Worm (Caenorhabditis elegans) whole organism, L2 larva: ENCODE results near the gene lev-8.

Source experiments
- nhr-12 ChIP-seq: fragments of 150-350 bp; optimal IDR thresholded peaks from 2 replicates; lab custom pipeline; 2014; ENCODE audit warnings: missing biosample characterization, missing genetic modification characterization
- ztf-11 ChIP-seq: sonication (generic microtip); optimal IDR thresholded peaks from 2 replicates; lab custom pipeline; 2017; ENCODE audit warnings: missing biosample characterization, missing genetic modification characterization

DNA sequence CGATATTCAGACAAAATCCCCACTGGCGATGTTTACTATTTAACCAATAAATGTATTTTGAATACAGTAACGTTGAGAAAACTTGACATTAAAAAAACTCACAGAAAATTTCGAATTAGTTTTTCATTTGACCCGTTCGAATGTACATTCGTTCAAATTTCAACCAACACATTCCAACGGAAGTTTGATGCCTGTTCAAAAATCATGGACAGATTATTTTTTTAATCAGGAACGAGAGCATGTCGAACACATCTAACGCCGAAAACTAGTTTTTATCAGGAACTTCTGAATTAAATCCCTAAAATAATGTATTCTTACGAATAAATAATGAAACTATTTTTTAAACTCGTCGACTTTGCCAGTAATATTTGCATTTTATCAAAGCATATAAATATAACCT lies 19.0 kb upstream of the lev-8 start:
- TF ChIP-seq nhr-12 (tag; lab: Kevin White, UChicago), result no peak
- no peak for TF ChIP-seq ztf-11 (tag; lab: Kevin White, UChicago)
